Fruit fly (Drosophila melanogaster): ENCODE data around the gene RpS19a.

DNA sequence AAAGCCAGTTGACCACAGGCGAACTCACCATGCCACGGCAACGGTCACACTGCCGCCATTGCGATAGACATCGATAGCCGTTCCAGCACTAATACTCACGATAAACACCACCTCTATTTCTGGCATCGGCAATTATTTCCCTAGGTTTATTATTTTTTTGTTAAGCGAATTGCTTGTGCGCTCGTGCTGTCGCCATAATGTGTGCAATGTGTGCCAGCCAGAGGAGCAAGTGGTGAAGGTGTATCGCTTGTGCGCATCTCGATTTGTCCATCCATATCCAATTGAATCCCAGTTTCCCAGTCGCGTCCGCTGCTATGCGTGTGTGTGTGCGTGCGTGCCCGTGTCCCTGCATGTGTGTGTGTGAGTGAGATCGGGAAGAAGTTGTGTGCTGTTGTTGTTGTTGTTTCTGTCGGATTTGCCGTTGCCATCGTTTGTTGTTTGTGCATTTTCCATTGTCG is 27.1 kb upstream of the RpS19a start, which contains the start of gene mbt:
- TF ChIP-seq Fer3 (tag; optimal IDR thresholded peaks at IDR 0.05) (no peak), aop (GFP tag; IDR thresholded peaks at IDR 0.05) (no peak)
